Fruit fly (Drosophila melanogaster) whole organism, prepupa: ENCODE measurements around the gene CG14434.

Experiments used
- CG16779 ChIP-seq: fragments of 200-800 bp; sonication (Bioruptor generic); optimal IDR thresholded peaks from 3 replicates; lab custom pipeline; 2017; ENCODE audit warnings: missing biosample characterization, mild to moderate bottlenecking, missing genetic modification characterization
- CG6854 ChIP-seq: fragments of 200-800 bp; sonication (Bioruptor generic); optimal IDR thresholded peaks from 2 replicates; lab custom pipeline; 2017; ENCODE audit warnings: missing biosample characterization, mild to moderate bottlenecking, missing genetic modification characterization
- CG9139 ChIP-seq: fragments of 200-800 bp; sonication (Bioruptor generic); optimal IDR thresholded peaks from 3 replicates; lab custom pipeline; 2017; ENCODE audit warnings: missing biosample characterization, mild to moderate bottlenecking, missing genetic modification characterization
- Gug ChIP-seq: fragments of 200-800 bp; sonication (Bioruptor generic); IDR thresholded peaks from 2 replicates; pipeline ENCODE4 v1.3.6; 2022; ENCODE audit warnings: missing biosample characterization, missing genetic modification characterization
- Smox ChIP-seq: fragments of 200-800 bp; sonication (Bioruptor generic); optimal IDR thresholded peaks from 3 replicates; lab custom pipeline; 2016; ENCODE audit warnings: missing biosample characterization, missing genetic modification characterization
- achi ChIP-seq: fragments of 200-800 bp; sonication (Bioruptor generic); optimal IDR thresholded peaks from 3 replicates; lab custom pipeline; 2016; ENCODE audit warnings: missing biosample characterization, missing genetic modification characterization
- ss ChIP-seq, 2 experiments: fragments of 200-800 bp; sonication (Bioruptor generic); optimal IDR thresholded peaks; 2 replicates in 1 of 2; 3 replicates in 1 of 2; lab custom pipeline; 2017 to 2018; ENCODE audit warnings: mild to moderate bottlenecking in 2 of 2, missing biosample characterization in 2 of 2, missing genetic modification characterization in 2 of 2, moderate library complexity in 1 of 2
- svp ChIP-seq: fragments of 200-800 bp; sonication (Bioruptor generic); peaks from one replicate; lab custom pipeline; 2016; ENCODE audit warnings: missing biosample characterization, missing genetic modification characterization

- no peak for TF ChIP-seq CG6854 (GFP tag; lab: Kevin White, UChicago)
- no peak for TF ChIP-seq svp
- peak in 1 of 2 experiments; percentile 37 for TF ChIP-seq ss (GFP tag; optimal IDR thresholded peaks at IDR 0.05; lab: Kevin White, UChicago)
- TF ChIP-seq Gug (GFP tag; lab: Robert Waterston, UW) = no peak
- no peak for TF ChIP-seq achi (GFP tag; lab: Kevin White, UChicago)
- no peak for TF ChIP-seq Smox
- TF ChIP-seq CG16779 = no peak
- no peak for TF ChIP-seq CG9139
Measured at dm6 chrX:6874918-6875454, 8.0 kb upstream of the CG14434 start.
